Worm (Caenorhabditis elegans) whole organism, L4 larva: Measurements from ENCODE around the gene lido-17.

Source experiments
- Y48G9A.11 ChIP-seq: fragments of 200-800 bp; sonication (Bioruptor generic); IDR thresholded peaks from 2 replicates; pipeline ENCODE4 v1.3.6; 2022; ENCODE audit warnings: missing genetic modification reagents, missing genetic modification characterization, missing compliant biosample characterization
- dve-1 ChIP-seq: sonication (generic microtip); optimal IDR thresholded peaks from 2 replicates; lab custom pipeline; 2017; ENCODE audit warnings: antibody characterized with exemption, mild to moderate bottlenecking, missing genetic modification characterization, missing compliant biosample characterization; ENCODE audit not compliant: insufficient read depth
- fkh-10 ChIP-seq: fragments of 150-350 bp; optimal IDR thresholded peaks from 2 replicates; lab custom pipeline; 2014; ENCODE audit warnings: missing biosample characterization, missing genetic modification reagents, missing genetic modification characterization
- lin-13 ChIP-seq: fragments of 150-350 bp; optimal IDR thresholded peaks from 2 replicates; lab custom pipeline; 2014; ENCODE audit warnings: missing biosample characterization, missing genetic modification reagents, missing genetic modification characterization
- nhr-10 ChIP-seq: fragments of 150-350 bp; optimal IDR thresholded peaks from 2 replicates; lab custom pipeline; 2014; ENCODE audit warnings: missing biosample characterization, missing genetic modification characterization
- nhr-76 ChIP-seq: fragments of 150-350 bp; optimal IDR thresholded peaks from 2 replicates; lab custom pipeline; 2014; ENCODE audit warnings: missing biosample characterization, missing genetic modification characterization
- snpc-4 ChIP-seq: fragments of 150-350 bp; optimal IDR thresholded peaks from 2 replicates; lab custom pipeline; 2014; ENCODE audit warnings: missing biosample characterization, missing genetic modification characterization
- unc-130 ChIP-seq: sonication (generic microtip); optimal IDR thresholded peaks from 2 replicates; lab custom pipeline; 2016; ENCODE audit warnings: missing genetic modification reagents, missing genetic modification characterization, missing compliant biosample characterization

DNA sequence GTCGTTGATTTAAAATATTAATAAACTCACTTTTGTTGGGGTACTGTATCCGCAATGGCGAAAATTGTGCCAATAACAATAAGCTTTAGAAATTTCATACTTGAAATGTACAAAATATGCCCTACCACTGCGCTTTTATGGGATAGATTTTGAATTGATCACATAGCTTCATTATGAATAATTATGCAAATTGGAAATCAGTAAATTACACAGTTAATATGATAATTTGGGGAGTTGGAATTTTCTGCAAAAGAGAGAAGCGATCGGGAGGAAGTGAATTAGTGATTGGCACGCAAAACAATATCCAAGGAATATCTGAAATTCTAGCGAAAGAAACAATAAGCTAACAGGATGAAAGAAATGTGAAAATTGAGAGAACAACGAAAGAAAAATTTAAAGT lies 33.5 kb upstream of the lido-17 start, which contains the start of gene M176.10:
- TF ChIP-seq unc-130 (GFP tag; lab: Kevin White, UChicago) (no peak), nhr-76 (no peak), Y48G9A.11 (no peak), lin-13 (GFP tag; lab: Kevin White, UChicago) (no peak), snpc-4 (tag; lab: Kevin White, UChicago) (no peak), nhr-10 (tag; lab: Kevin White, UChicago) (no peak), fkh-10 (no peak), dve-1 (tag; lab: Kevin White, UChicago) (no peak)
